Fruit fly (Drosophila melanogaster) whole organism: ENCODE data around the gene RpS12.

Experiments used
- psq ChIP-seq: fragments of >200 bp; optimal IDR thresholded peaks from 2 replicates; lab custom pipeline; 2017
- usp ChIP-seq: fragments of >200 bp; optimal IDR thresholded peaks from 2 replicates; lab custom pipeline; 2017; ENCODE audit warnings: missing biosample characterization, missing genetic modification characterization, mixed read lengths

dm6 chr3L:13031326-13031725 is 8.2 kb downstream of the RpS12 start:
- no peak for TF ChIP-seq usp (GFP tag; lab: Kevin White, UChicago)
- no peak for TF ChIP-seq psq (lab: Kevin White, UChicago)
